Worm (Caenorhabditis elegans): Measurements from ENCODE around the gene fbxb-75.

ce11 chrIV:4451576-4451975, 10.6 kb upstream of the fbxb-75 start, which contains the start of gene R08C7.1:
- TF ChIP-seq egl-27 (tag; optimal IDR thresholded peaks at IDR 0.05) (no peak), alr-1 (tag; optimal IDR thresholded peaks at IDR 0.05) (no peak), F13H6.1 (tag; optimal IDR thresholded peaks at IDR 0.05) (no peak), ceh-82 (tag; optimal IDR thresholded peaks at IDR 0.05) (no peak), lin-39 (tag; optimal IDR thresholded peaks at IDR 0.05) (no peak), unc-62 (GFP tag; optimal IDR thresholded peaks at IDR 0.05) (no peak), nhr-237 (tag; optimal IDR thresholded peaks at IDR 0.05) (no peak), aly-2 (tag; optimal IDR thresholded peaks at IDR 0.05) (no peak)

All from whole organism, L2 larva.